Fruit fly (Drosophila melanogaster): ENCODE results near the gene Serinc.

The Serinc gene

dm6 chr3L:16381184-16381797 lies 31.2 kb upstream of the Serinc start, which contains the start of gene Agpat4 (continued):
- peak; percentile 10 for TF ChIP-seq twi (tag; optimal IDR thresholded peaks at IDR 0.05)
- no peak for TF ChIP-seq CG8388 (GFP tag; optimal IDR thresholded peaks at IDR 0.05)
- TF ChIP-seq CG13624 (GFP tag; optimal IDR thresholded peaks at IDR 0.05): no peak
- peak; percentile 30 for TF ChIP-seq CG3163 (GFP tag; optimal IDR thresholded peaks at IDR 0.05)
- TF ChIP-seq BtbVII (GFP tag; optimal IDR thresholded peaks at IDR 0.05): no peak
- no peak for TF ChIP-seq CG6791 (GFP tag; IDR thresholded peaks at IDR 0.05; ENCODE audit: partially characterized antibody)
- TF ChIP-seq CG12769 (tag; optimal IDR thresholded peaks at IDR 0.05): peak; percentile 12
- TF ChIP-seq Dfd (GFP tag; optimal IDR thresholded peaks at IDR 0.05): peak in 1 of 2 experiments; percentile 80
- TF ChIP-seq hb (GFP tag; IDR thresholded peaks at IDR 0.05; ENCODE audit: partially characterized antibody): no peak
- TF ChIP-seq CG7372 (GFP tag; IDR thresholded peaks at IDR 0.05): no peak
- TF ChIP-seq salm (tag; optimal IDR thresholded peaks at IDR 0.05): no peak
- TF ChIP-seq eyg (GFP tag; optimal IDR thresholded peaks at IDR 0.05): no peak
- TF ChIP-seq CG4854 (GFP tag; optimal IDR thresholded peaks at IDR 0.05): no peak
- no peak for TF ChIP-seq da (GFP tag; optimal IDR thresholded peaks at IDR 0.05)
- peak; percentile 57 for TF ChIP-seq Aef1 (GFP tag; IDR thresholded peaks at IDR 0.05)
- no peak for TF ChIP-seq CG12942 (GFP tag; optimal IDR thresholded peaks at IDR 0.05)
- TF ChIP-seq sob (GFP tag; IDR thresholded peaks at IDR 0.05): peak; percentile 4; the same call in 1 of the 2 replicates
- TF ChIP-seq mam (GFP tag; optimal IDR thresholded peaks at IDR 0.05): no peak
- no peak for TF ChIP-seq CG16815 (GFP tag; optimal IDR thresholded peaks at IDR 0.05)
- TF ChIP-seq trh (GFP tag; optimal IDR thresholded peaks at IDR 0.05): no peak
- no peak; the same call in 1 of the 2 replicates for TF ChIP-seq CG14014 (GFP tag; IDR thresholded peaks at IDR 0.05)
- TF ChIP-seq ato (GFP tag; IDR thresholded peaks at IDR 0.05; ENCODE audit: partially characterized antibody): no peak; the same call in 1 of the 2 replicates
- TF ChIP-seq insv (GFP tag; optimal IDR thresholded peaks at IDR 0.05): peak in 1 of 2 experiments; percentile 64
- peak; percentile 67 for TF ChIP-seq Deaf1 (tag; optimal IDR thresholded peaks at IDR 0.05)
- no peak for TF ChIP-seq CG1602 (GFP tag; optimal IDR thresholded peaks at IDR 0.05)
- no peak for TF ChIP-seq CG2889 (GFP tag; IDR thresholded peaks at IDR 0.05)
- no peak for TF ChIP-seq lilli (GFP tag; optimal IDR thresholded peaks at IDR 0.05)
- no peak for TF ChIP-seq sqz (GFP tag; optimal IDR thresholded peaks at IDR 0.05)
- TF ChIP-seq H15 (GFP tag; IDR thresholded peaks at IDR 0.05): no peak
- TF ChIP-seq Kr (GFP tag; optimal IDR thresholded peaks at IDR 0.05): no peak
- no peak for TF ChIP-seq ap (GFP tag; IDR thresholded peaks at IDR 0.05)
- TF ChIP-seq CG8290 (GFP tag; optimal IDR thresholded peaks at IDR 0.05): peak; percentile 84
- TF ChIP-seq CG8290 (tag; optimal IDR thresholded peaks at IDR 0.05): peak; percentile 61 to 76
- TF ChIP-seq Lhr (GFP tag; optimal IDR thresholded peaks at IDR 0.05): peak; percentile 82
- peak; percentile 85 for TF ChIP-seq cwo (GFP tag; optimal IDR thresholded peaks at IDR 0.05)
- TF ChIP-seq CG8478 (optimal IDR thresholded peaks at IDR 0.05): peak; percentile 91
- TF ChIP-seq Hmr (GFP tag; optimal IDR thresholded peaks at IDR 0.05): peak; percentile 34
- no peak for TF ChIP-seq nerfin-2 (GFP tag; IDR thresholded peaks at IDR 0.05; ENCODE audit: partially characterized antibody)
- no peak for TF ChIP-seq ham (GFP tag; IDR thresholded peaks at IDR 0.05)
- no peak for TF ChIP-seq corto (GFP tag; optimal IDR thresholded peaks at IDR 0.05)
- TF ChIP-seq Sin3A (optimal IDR thresholded peaks at IDR 0.05): peak; percentile 31
- no peak for TF ChIP-seq CG17912 (GFP tag; optimal IDR thresholded peaks at IDR 0.05)
- TF ChIP-seq CG4404 (GFP tag; IDR thresholded peaks at IDR 0.05): no peak
- no peak for TF ChIP-seq CG10979 (tag; optimal IDR thresholded peaks at IDR 0.05)
- TF ChIP-seq danr (GFP tag; IDR thresholded peaks at IDR 0.05): no peak
- no peak for TF ChIP-seq Hr39 (optimal IDR thresholded peaks at IDR 0.05)
- TF ChIP-seq crol (GFP tag; IDR thresholded peaks at IDR 0.05): no peak
- no peak for TF ChIP-seq gce (GFP tag; IDR thresholded peaks at IDR 0.05)
- TF ChIP-seq CG30020 (tag; optimal IDR thresholded peaks at IDR 0.05): no peak
- no peak for TF ChIP-seq sc (optimal IDR thresholded peaks at IDR 0.05)
- TF ChIP-seq sc (GFP tag; optimal IDR thresholded peaks at IDR 0.05): no peak
- TF ChIP-seq Abd-B (GFP tag; optimal IDR thresholded peaks at IDR 0.05): peak; percentile 11
- TF ChIP-seq Side (GFP tag; optimal IDR thresholded peaks at IDR 0.05): no peak

All from whole organism, embryonic.